Fruit fly (Drosophila melanogaster) whole organism, embryonic: ENCODE results near the gene Sry-alpha.
A peak's percentile ranks its signal among the peaks of the same experiment; 100 is the strongest.

Source experiments
- Adf1 ChIP-seq: fragments of 200-800 bp; sonication (Bioruptor generic); IDR thresholded peaks from 2 replicates; pipeline ENCODE4 v1.3.6; 2022; ENCODE audit warnings: missing biosample characterization, missing genetic modification characterization
- Aef1 ChIP-seq: fragments of 200-800 bp; sonication (Bioruptor generic); IDR thresholded peaks from 3 replicates; pipeline ENCODE4 v1.3.6; 2022; ENCODE audit warnings: missing biosample characterization, missing genetic modification characterization
- Atf-2 ChIP-seq: fragments of 200-800 bp; sonication (Bioruptor generic); optimal IDR thresholded peaks from 2 replicates; lab custom pipeline; 2016; ENCODE audit warnings: missing biosample characterization, missing genetic modification characterization
- Bgb ChIP-seq: fragments of 200-800 bp; sonication (Bioruptor generic); IDR thresholded peaks from 2 replicates; pipeline ENCODE4 v1.3.6; 2022; ENCODE audit warnings: missing biosample characterization, missing genetic modification characterization; ENCODE audit not compliant: partially characterized antibody
- Bteb2 ChIP-seq: fragments of 200-800 bp; sonication (Bioruptor generic); optimal IDR thresholded peaks from 2 replicates; lab custom pipeline; 2016; ENCODE audit warnings: missing biosample characterization, missing genetic modification characterization
- CG10147 ChIP-seq: fragments of 200-800 bp; sonication (Bioruptor generic); optimal IDR thresholded peaks from 2 replicates; lab custom pipeline; 2019; ENCODE audit warnings: missing biosample characterization, mild to moderate bottlenecking, missing genetic modification characterization, moderate library complexity
- CG10274 ChIP-seq: fragments of 200-800 bp; sonication (Bioruptor generic); optimal IDR thresholded peaks from 3 replicates; lab custom pipeline; 2017; ENCODE audit warnings: missing biosample characterization, mild to moderate bottlenecking, missing genetic modification characterization
- CG11247 ChIP-seq: fragments of 200-800 bp; sonication (Bioruptor generic); IDR thresholded peaks from 2 replicates; pipeline ENCODE4 v1.3.6; 2022; ENCODE audit warnings: missing biosample characterization, missing genetic modification characterization
- CG14667 ChIP-seq: fragments of 200-800 bp; sonication (Bioruptor generic); IDR thresholded peaks from 2 replicates; pipeline ENCODE4 v1.3.6; 2022; ENCODE audit warnings: missing biosample characterization, missing genetic modification characterization
- CG2120 ChIP-seq: fragments of 200-800 bp; sonication (Bioruptor generic); optimal IDR thresholded peaks from 3 replicates; lab custom pipeline; 2016; ENCODE audit warnings: missing biosample characterization, missing genetic modification characterization
- CG30431 ChIP-seq: fragments of 200-800 bp; sonication (Bioruptor generic); optimal IDR thresholded peaks from 2 replicates; lab custom pipeline; 2017; ENCODE audit warnings: missing biosample characterization, missing genetic modification characterization
- CG31224 ChIP-seq: fragments of 200-800 bp; sonication (Bioruptor generic); IDR thresholded peaks from 2 replicates; pipeline ENCODE4 v1.3.6; 2022; ENCODE audit warnings: missing biosample characterization, missing genetic modification characterization
- CG32532 ChIP-seq: fragments of 200-800 bp; sonication (Bioruptor generic); IDR thresholded peaks from 2 replicates; pipeline ENCODE4 v1.3.6; 2022; ENCODE audit warnings: missing biosample characterization, missing genetic modification characterization
- CG34376 ChIP-seq: fragments of 200-800 bp; sonication (Bioruptor generic); optimal IDR thresholded peaks from 2 replicates; lab custom pipeline; 2018; ENCODE audit warnings: missing biosample characterization, mild to moderate bottlenecking, missing genetic modification characterization
- CG3847 ChIP-seq: fragments of 200-800 bp; sonication (Bioruptor generic); IDR thresholded peaks from 2 replicates; pipeline ENCODE4 v1.3.6; 2022; ENCODE audit warnings: missing biosample characterization, missing genetic modification characterization
- CG7372 ChIP-seq: fragments of 200-800 bp; sonication (Bioruptor generic); IDR thresholded peaks from 2 replicates; pipeline ENCODE4 v1.3.6; 2022; ENCODE audit warnings: missing biosample characterization, missing genetic modification characterization
- CG7745 ChIP-seq: fragments of 200-800 bp; sonication (Bioruptor generic); optimal IDR thresholded peaks from 2 replicates; lab custom pipeline; 2018; ENCODE audit warnings: missing biosample characterization, mild to moderate bottlenecking, missing genetic modification characterization, moderate library complexity
- CG8290 ChIP-seq, 3 experiments: fragments of 200-800 bp; sonication (Bioruptor generic); optimal IDR thresholded peaks; 2 replicates each; lab custom pipeline; 2016 to 2019; ENCODE audit warnings: missing biosample characterization in 3 of 3, missing genetic modification characterization in 3 of 3, mild to moderate bottlenecking in 2 of 3, moderate library complexity in 1 of 3
- CG9727 ChIP-seq: fragments of 200-800 bp; sonication (Bioruptor generic); optimal IDR thresholded peaks from 3 replicates; lab custom pipeline; 2017; ENCODE audit warnings: missing biosample characterization, mild to moderate bottlenecking, missing genetic modification characterization
- D19A ChIP-seq: fragments of 200-800 bp; optimal IDR thresholded peaks from 3 replicates; lab custom pipeline; 2019; ENCODE audit warnings: missing biosample characterization, mild to moderate bottlenecking, missing genetic modification characterization, moderate library complexity
- Dbx ChIP-seq: fragments of 200-800 bp; sonication (Bioruptor generic); IDR thresholded peaks from 3 replicates; pipeline ENCODE4 v1.3.6; 2022; ENCODE audit warnings: missing biosample characterization, missing genetic modification characterization
- Eip74EF ChIP-seq, 2 experiments: fragments of 200-800 bp in 1 of 2; fragments of >200 bp in 1 of 2; sonication (Bioruptor generic) in 1 of 2; optimal IDR thresholded peaks; 2 replicates each; lab custom pipeline; 2017 to 2019; ENCODE audit warnings: missing biosample characterization in 2 of 2, missing genetic modification characterization in 2 of 2, mild to moderate bottlenecking in 1 of 2, moderate library complexity in 1 of 2
- Hand ChIP-seq: fragments of 200-800 bp; sonication (Bioruptor generic); optimal IDR thresholded peaks from 2 replicates; lab custom pipeline; 2017; ENCODE audit warnings: mild to moderate bottlenecking, missing biosample characterization, missing genetic modification reagents, missing genetic modification characterization
- Hey ChIP-seq: fragments of 200-800 bp; sonication (Bioruptor generic); optimal IDR thresholded peaks from 3 replicates; lab custom pipeline; 2018; ENCODE audit warnings: missing biosample characterization, mild to moderate bottlenecking, missing genetic modification characterization
- HmgZ ChIP-seq: fragments of 200-800 bp; sonication (Bioruptor generic); optimal IDR thresholded peaks from 2 replicates; lab custom pipeline; 2018; ENCODE audit warnings: missing biosample characterization, mild to moderate bottlenecking, missing genetic modification characterization
- Med ChIP-seq: fragments of 200-800 bp; sonication (Bioruptor generic); peaks from one replicate; lab custom pipeline; 2016; ENCODE audit warnings: missing biosample characterization, missing genetic modification characterization, mild to moderate bottlenecking, inconsistent platforms, moderate library complexity
- NK7.1 ChIP-seq: fragments of 200-800 bp; sonication (Bioruptor generic); optimal IDR thresholded peaks from 3 replicates; lab custom pipeline; 2016; ENCODE audit warnings: missing biosample characterization, missing genetic modification characterization
- Rfx ChIP-seq: fragments of 200-800 bp; sonication (Bioruptor generic); IDR thresholded peaks from 2 replicates; pipeline ENCODE4 v1.3.6; 2022; ENCODE audit warnings: missing biosample characterization, missing genetic modification characterization
- Six4 ChIP-seq: fragments of 200-800 bp; sonication (Bioruptor generic); optimal IDR thresholded peaks from 2 replicates; lab custom pipeline; 2016; ENCODE audit warnings: missing biosample characterization, missing genetic modification characterization
- Stat92E ChIP-seq, 3 experiments: fragments of >200 bp in 2 of 3; fragments of 200-800 bp in 1 of 3; sonication (Bioruptor generic) in 1 of 3; optimal IDR thresholded peaks; 2 replicates each; lab custom pipeline; 2017 to 2019; ENCODE audit warnings: missing biosample characterization in 3 of 3, missing genetic modification characterization in 3 of 3, mild to moderate bottlenecking in 1 of 3, moderate library complexity in 1 of 3
- br ChIP-seq: fragments of >200 bp; optimal IDR thresholded peaks from 2 replicates; lab custom pipeline; 2017
- chm ChIP-seq: fragments of 200-800 bp; sonication (Bioruptor generic); IDR thresholded peaks from 2 replicates; pipeline ENCODE4 v1.3.6; 2022; ENCODE audit warnings: missing biosample characterization, missing genetic modification characterization
- ci ChIP-seq: fragments of 200-800 bp; sonication (Bioruptor generic); IDR thresholded peaks from 3 replicates; pipeline ENCODE4 v1.3.6; 2022; ENCODE audit warnings: missing biosample characterization, missing genetic modification characterization
- crp ChIP-seq, 2 experiments: fragments of 200-800 bp; sonication (Bioruptor generic); optimal IDR thresholded peaks; 2 replicates in 1 of 2; 3 replicates in 1 of 2; lab custom pipeline; 2017; ENCODE audit warnings: missing biosample characterization in 2 of 2, missing genetic modification characterization in 2 of 2, mild to moderate bottlenecking in 1 of 2, moderate library complexity in 1 of 2
- emc ChIP-seq: fragments of 200-800 bp; sonication (Bioruptor generic); optimal IDR thresholded peaks from 2 replicates; lab custom pipeline; 2016; ENCODE audit warnings: missing biosample characterization, missing genetic modification characterization
- ind ChIP-seq: fragments of 200-800 bp; sonication (Bioruptor generic); optimal IDR thresholded peaks from 3 replicates; lab custom pipeline; 2016; ENCODE audit warnings: missing biosample characterization, missing genetic modification characterization
- insv ChIP-seq, 2 experiments: fragments of 200-800 bp; sonication (Bioruptor generic); optimal IDR thresholded peaks; 3 replicates each; lab custom pipeline; 2016 to 2018; ENCODE audit warnings: missing biosample characterization in 2 of 2, missing genetic modification characterization in 2 of 2
- jumu ChIP-seq: fragments of 200-800 bp; sonication (Bioruptor generic); optimal IDR thresholded peaks from 3 replicates; lab custom pipeline; 2016; ENCODE audit warnings: missing biosample characterization, missing genetic modification characterization
- lab ChIP-seq: fragments of 200-800 bp; sonication (Bioruptor generic); optimal IDR thresholded peaks from 3 replicates; lab custom pipeline; 2017; ENCODE audit warnings: missing biosample characterization, missing genetic modification characterization, mild to moderate bottlenecking, moderate library complexity, missing genetic modification reagents
- luna ChIP-seq: fragments of 200-800 bp; sonication (Bioruptor generic); optimal IDR thresholded peaks from 2 replicates; lab custom pipeline; 2016; ENCODE audit warnings: missing biosample characterization, missing genetic modification characterization
- mirr ChIP-seq: fragments of 200-800 bp; sonication (Bioruptor generic); optimal IDR thresholded peaks from 3 replicates; lab custom pipeline; 2018; ENCODE audit warnings: missing biosample characterization, mild to moderate bottlenecking, missing genetic modification characterization
- onecut ChIP-seq: fragments of 200-800 bp; sonication (Bioruptor generic); IDR thresholded peaks from 2 replicates; pipeline ENCODE4 v1.3.6; 2022; ENCODE audit warnings: missing biosample characterization, missing genetic modification characterization
- p53 ChIP-seq: fragments of 200-800 bp; sonication (Bioruptor generic); optimal IDR thresholded peaks from 2 replicates; lab custom pipeline; 2016; ENCODE audit warnings: missing biosample characterization, missing genetic modification characterization
- pho ChIP-seq: fragments of 200-800 bp; sonication (Bioruptor generic); optimal IDR thresholded peaks from 2 replicates; lab custom pipeline; 2016; ENCODE audit warnings: missing biosample characterization, missing genetic modification characterization
- pita ChIP-seq: fragments of 200-800 bp; sonication (Bioruptor generic); optimal IDR thresholded peaks from 2 replicates; lab custom pipeline; 2017; ENCODE audit warnings: missing biosample characterization, mild to moderate bottlenecking, missing genetic modification characterization
- slbo ChIP-seq: fragments of 200-800 bp; sonication (Bioruptor generic); IDR thresholded peaks from 2 replicates; pipeline ENCODE4 v1.3.6; 2022; ENCODE audit warnings: missing biosample characterization, missing genetic modification characterization
- so ChIP-seq: fragments of 200-800 bp; sonication (Bioruptor generic); IDR thresholded peaks from 3 replicates; pipeline ENCODE4 v1.3.6; 2022; ENCODE audit warnings: missing biosample characterization, missing genetic modification characterization
- sqz ChIP-seq: fragments of 200-800 bp; sonication (Bioruptor generic); optimal IDR thresholded peaks from 3 replicates; lab custom pipeline; 2018; ENCODE audit warnings: missing biosample characterization, mild to moderate bottlenecking, missing genetic modification characterization
- sr ChIP-seq: fragments of 200-800 bp; sonication (Bioruptor generic); IDR thresholded peaks from 3 replicates; pipeline ENCODE4 v1.3.6; 2022; ENCODE audit warnings: missing biosample characterization, missing genetic modification characterization
- sug ChIP-seq: fragments of 200-800 bp; optimal IDR thresholded peaks from 2 replicates; lab custom pipeline; 2019; ENCODE audit warnings: missing biosample characterization, mild to moderate bottlenecking, missing genetic modification characterization, moderate library complexity
- twi ChIP-seq: fragments of 200-800 bp; optimal IDR thresholded peaks from 2 replicates; lab custom pipeline; 2019; ENCODE audit warnings: missing biosample characterization, mild to moderate bottlenecking, missing genetic modification characterization, moderate library complexity
- unpg ChIP-seq: fragments of 200-800 bp; sonication (Bioruptor generic); optimal IDR thresholded peaks from 3 replicates; lab custom pipeline; 2018; ENCODE audit warnings: missing biosample characterization, mild to moderate bottlenecking, missing genetic modification characterization, moderate library complexity

Sry-alpha gene

DNA sequence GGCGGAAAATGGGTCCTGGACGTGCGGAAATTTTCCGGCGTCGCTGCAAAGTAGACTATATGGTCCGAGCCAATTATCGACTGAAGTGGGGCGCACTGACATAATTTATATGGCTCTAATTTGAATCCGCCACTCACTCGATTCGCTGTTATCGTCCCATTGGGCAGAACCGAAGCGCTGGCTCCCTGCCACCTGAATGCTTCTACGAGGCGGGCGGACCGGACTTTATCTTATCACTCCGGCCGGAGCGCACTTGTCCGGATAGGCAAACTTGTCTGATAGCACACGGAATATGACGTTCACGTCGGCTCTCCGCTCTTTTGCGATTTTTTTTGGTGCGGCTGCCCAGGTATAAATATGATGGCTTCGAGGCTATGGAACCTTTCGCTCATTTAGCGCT lies 23.0 kb downstream of the Sry-alpha start (continued):
- TF ChIP-seq CG10147 (GFP tag; lab: Kevin White, UChicago) (no peak), Bgb (GFP tag; lab: Robert Waterston, UW) (0 out of 2 replicates have a peak, but pooled peaks have one; percentile 25), Six4 (GFP tag; lab: Kevin White, UChicago) (no peak), pho (GFP tag; lab: Kevin White, UChicago) (no peak), sug (tag; lab: Kevin White, UChicago) (peak; percentile 77), sr (GFP tag; lab: Robert Waterston, UW) (no peak), CG3847 (no peak), Atf-2 (no peak), br (lab: Kevin White, UChicago) (no peak), CG14667 (GFP tag; lab: Robert Waterston, UW) (no peak), luna (GFP tag; lab: Kevin White, UChicago) (no peak), pita (no peak), twi (no peak), CG2120 (GFP tag; lab: Kevin White, UChicago) (no peak), CG10274 (GFP tag; lab: Kevin White, UChicago) (peak; percentile 98), unpg (GFP tag; lab: Kevin White, UChicago) (no peak), Adf1 (GFP tag; lab: Robert Waterston, UW) (peak; percentile 17; the same call in 1 of the 2 replicates), jumu (GFP tag; lab: Kevin White, UChicago) (no peak), p53 (no peak), CG11247 (GFP tag; lab: Robert Waterston, UW) (no peak), CG34376 (GFP tag; lab: Kevin White, UChicago) (no peak), Rfx (GFP tag; lab: Robert Waterston, UW) (peak; percentile 11; the same call in 1 of the 2 replicates), ci (GFP tag; lab: Robert Waterston, UW) (no peak), CG30431 (GFP tag; lab: Kevin White, UChicago) (no peak), ind (GFP tag; lab: Kevin White, UChicago) (no peak), NK7.1 (no peak), lab (GFP tag; lab: Kevin White, UChicago) (peak; percentile 49), CG32532 (peak; percentile 23; the same call in 1 of the 2 replicates), Bteb2 (GFP tag; lab: Kevin White, UChicago) (no peak), mirr (peak; percentile 79), Hand (GFP tag; lab: Kevin White, UChicago) (no peak), Med (peak; percentile 30), Dbx (GFP tag; lab: Robert Waterston, UW) (no peak), onecut (GFP tag; lab: Robert Waterston, UW) (no peak), CG9727 (GFP tag; lab: Kevin White, UChicago) (no peak), insv (GFP tag; optimal IDR thresholded peaks at IDR 0.05; lab: Kevin White, UChicago) (no peak), CG7745 (no peak), Stat92E (GFP tag; optimal IDR thresholded peaks at IDR 0.05; lab: Kevin White, UChicago) (no peak), CG7372 (no peak), so (GFP tag; lab: Robert Waterston, UW) (no peak), chm (GFP tag; lab: Robert Waterston, UW) (no peak), emc (GFP tag; lab: Kevin White, UChicago) (no peak), crp (GFP tag; optimal IDR thresholded peaks at IDR 0.05; lab: Kevin White, UChicago) (no peak), Aef1 (GFP tag; lab: Robert Waterston, UW) (no peak), sqz (GFP tag; lab: Kevin White, UChicago) (no peak), Eip74EF (GFP tag; optimal IDR thresholded peaks at IDR 0.05; lab: Kevin White, UChicago) (no peak), CG31224 (GFP tag; lab: Robert Waterston, UW) (no peak), CG8290 (GFP tag; optimal IDR thresholded peaks at IDR 0.05; lab: Kevin White, UChicago) (no peak), CG8290 (tag; optimal IDR thresholded peaks at IDR 0.05; lab: Kevin White, UChicago) (peak in 1 of 2 experiments; percentile 22), slbo (GFP tag; lab: Robert Waterston, UW) (no peak), D19A (no peak), Hey (tag; lab: Kevin White, UChicago) (peak; percentile 28), HmgZ (peak; percentile 24)
